In the genomic region with DNA sequence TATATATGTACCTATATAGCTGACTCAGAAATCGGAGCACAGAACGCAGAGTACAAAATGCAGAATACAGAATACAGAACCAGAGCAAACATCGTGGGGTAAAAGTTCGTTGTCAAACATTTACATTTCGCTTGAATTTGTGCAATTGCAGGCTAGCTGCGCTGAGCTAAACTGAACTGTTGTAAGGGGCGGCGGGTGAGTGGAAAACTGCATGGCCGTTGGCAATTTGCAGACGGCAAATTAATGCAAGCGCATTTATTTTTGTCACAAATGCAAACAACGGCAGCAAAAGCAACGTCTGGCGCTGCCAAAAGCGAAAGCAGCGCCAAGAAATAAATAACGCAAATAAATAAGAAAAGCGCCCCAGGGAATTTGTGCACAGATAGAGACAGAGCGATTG, we compare ENCODE assay signal across 2 fruit fly cellular contexts.
TF ChIP-seq lines count a peak whose summit lies in the region.

No protein-coding gene starts in this region.

TF ChIP-seq in whole organism, adult, 20 proteins besides CTCF, POLR2A, EP300 and RAD21:
- TF ChIP-seq CG7045 (GFP tag; optimal IDR thresholded peaks at IDR 0.05; lab: Kevin White, UChicago) (no peak), Hr96 (GFP tag; optimal IDR thresholded peaks at IDR 0.05; lab: Kevin White, UChicago) (peak; percentile 36), cnc (optimal IDR thresholded peaks at IDR 0.05; lab: Kevin White, UChicago) (no peak), CG33017 (tag; optimal IDR thresholded peaks at IDR 0.05; lab: Kevin White, UChicago) (peak; percentile 50), tj (GFP tag; optimal IDR thresholded peaks at IDR 0.05; lab: Kevin White, UChicago) (peak; percentile 98), CG1620 (GFP tag; optimal IDR thresholded peaks at IDR 0.05; lab: Kevin White, UChicago) (no peak), CG7101 (tag; optimal IDR thresholded peaks at IDR 0.05; lab: Kevin White, UChicago) (no peak), Crg-1 (GFP tag; optimal IDR thresholded peaks at IDR 0.05; lab: Kevin White, UChicago) (no peak), ovo (GFP tag; optimal IDR thresholded peaks at IDR 0.05; lab: Kevin White, UChicago) (no peak), CG11617 (GFP tag; optimal IDR thresholded peaks at IDR 0.05; lab: Kevin White, UChicago) (no peak), CG14711 (tag; optimal IDR thresholded peaks at IDR 0.05; lab: Kevin White, UChicago) (no peak), CG5204 (GFP tag; optimal IDR thresholded peaks at IDR 0.05; lab: Kevin White, UChicago) (peak; percentile 4), Clk (GFP tag; optimal IDR thresholded peaks at IDR 0.05; lab: Kevin White, UChicago) (peak; percentile 3), toe (GFP tag; optimal IDR thresholded peaks at IDR 0.05; lab: Kevin White, UChicago) (peak; percentile 5), CG12768 (GFP tag; optimal IDR thresholded peaks at IDR 0.05; lab: Kevin White, UChicago) (peak; percentile 84), cic (GFP tag; optimal IDR thresholded peaks at IDR 0.05; lab: Kevin White, UChicago) (no peak), pad (GFP tag; optimal IDR thresholded peaks at IDR 0.05; lab: Kevin White, UChicago) (peak; percentile 44)

TF ChIP-seq in whole organism, pupa, 21 proteins besides CTCF, POLR2A, EP300 and RAD21:
- no peak for TF ChIP-seq Snoo (tag; optimal IDR thresholded peaks at IDR 0.05; lab: Kevin White, UChicago)
- TF ChIP-seq CG15710 (tag; optimal IDR thresholded peaks at IDR 0.05; lab: Kevin White, UChicago), result no peak
- no peak for TF ChIP-seq EcR (GFP tag; optimal IDR thresholded peaks at IDR 0.05; lab: Kevin White, UChicago)
- TF ChIP-seq CG14655 (GFP tag; optimal IDR thresholded peaks at IDR 0.05; lab: Kevin White, UChicago), result no peak
- TF ChIP-seq CG32121 (GFP tag; IDR thresholded peaks at IDR 0.05; lab: Robert Waterston, UW), result peak; percentile 45; the same call in 1 of the 2 replicates
- no peak for TF ChIP-seq CG9948 (tag; optimal IDR thresholded peaks at IDR 0.05; lab: Kevin White, UChicago)
- TF ChIP-seq CG8301 (tag; optimal IDR thresholded peaks at IDR 0.05; lab: Kevin White, UChicago), result no peak
TF ChIP-seq in whole organism, pupa: peak in this region for 1.
